Fruit fly (Drosophila melanogaster) whole organism, pupa: ENCODE measurements around the gene Srp68.
A peak's percentile ranks its signal among the peaks of the same experiment; 100 is the strongest.

Source experiments
- CG12605 ChIP-seq: fragments of 200-800 bp; sonication (Bioruptor generic); IDR thresholded peaks from 2 replicates; pipeline ENCODE4 v1.3.6; 2022; ENCODE audit warnings: missing biosample characterization, missing genetic modification characterization
- CG15710 ChIP-seq: fragments of 200-800 bp; sonication (Bioruptor generic); optimal IDR thresholded peaks from 2 replicates; lab custom pipeline; 2018; ENCODE audit warnings: missing biosample characterization, mild to moderate bottlenecking, missing genetic modification characterization, moderate library complexity
- CG32121 ChIP-seq: fragments of 200-800 bp; sonication (Bioruptor generic); IDR thresholded peaks from 2 replicates; pipeline ENCODE4 v1.3.6; 2022; ENCODE audit warnings: missing biosample characterization, missing genetic modification characterization
- CG34367 ChIP-seq: fragments of 200-800 bp; sonication (Bioruptor generic); optimal IDR thresholded peaks from 2 replicates; lab custom pipeline; 2018; ENCODE audit warnings: missing biosample characterization, mild to moderate bottlenecking, missing genetic modification characterization
- CG9948 ChIP-seq: fragments of 200-800 bp; sonication (Bioruptor generic); optimal IDR thresholded peaks from 2 replicates; lab custom pipeline; 2018; ENCODE audit warnings: missing biosample characterization, mild to moderate bottlenecking, missing genetic modification characterization, moderate library complexity
- EcR ChIP-seq: fragments of 200-800 bp; sonication (Bioruptor generic); optimal IDR thresholded peaks from 3 replicates; lab custom pipeline; 2019; ENCODE audit warnings: missing biosample characterization, missing genetic modification characterization, mild to moderate bottlenecking, moderate library complexity, missing genetic modification reagents
- Pif1A ChIP-seq: fragments of 200-800 bp; sonication (Bioruptor generic); optimal IDR thresholded peaks from 3 replicates; lab custom pipeline; 2016; ENCODE audit warnings: missing biosample characterization, missing genetic modification characterization
- fd96Ca ChIP-seq: fragments of 200-800 bp; sonication (Bioruptor generic); IDR thresholded peaks from 3 replicates; pipeline ENCODE4 v1.3.6; 2022; ENCODE audit warnings: missing biosample characterization, missing genetic modification characterization
- gl ChIP-seq: fragments of 200-800 bp; sonication (Bioruptor generic); optimal IDR thresholded peaks from 2 replicates; lab custom pipeline; 2018; ENCODE audit warnings: missing biosample characterization, mild to moderate bottlenecking, missing genetic modification characterization

DNA sequence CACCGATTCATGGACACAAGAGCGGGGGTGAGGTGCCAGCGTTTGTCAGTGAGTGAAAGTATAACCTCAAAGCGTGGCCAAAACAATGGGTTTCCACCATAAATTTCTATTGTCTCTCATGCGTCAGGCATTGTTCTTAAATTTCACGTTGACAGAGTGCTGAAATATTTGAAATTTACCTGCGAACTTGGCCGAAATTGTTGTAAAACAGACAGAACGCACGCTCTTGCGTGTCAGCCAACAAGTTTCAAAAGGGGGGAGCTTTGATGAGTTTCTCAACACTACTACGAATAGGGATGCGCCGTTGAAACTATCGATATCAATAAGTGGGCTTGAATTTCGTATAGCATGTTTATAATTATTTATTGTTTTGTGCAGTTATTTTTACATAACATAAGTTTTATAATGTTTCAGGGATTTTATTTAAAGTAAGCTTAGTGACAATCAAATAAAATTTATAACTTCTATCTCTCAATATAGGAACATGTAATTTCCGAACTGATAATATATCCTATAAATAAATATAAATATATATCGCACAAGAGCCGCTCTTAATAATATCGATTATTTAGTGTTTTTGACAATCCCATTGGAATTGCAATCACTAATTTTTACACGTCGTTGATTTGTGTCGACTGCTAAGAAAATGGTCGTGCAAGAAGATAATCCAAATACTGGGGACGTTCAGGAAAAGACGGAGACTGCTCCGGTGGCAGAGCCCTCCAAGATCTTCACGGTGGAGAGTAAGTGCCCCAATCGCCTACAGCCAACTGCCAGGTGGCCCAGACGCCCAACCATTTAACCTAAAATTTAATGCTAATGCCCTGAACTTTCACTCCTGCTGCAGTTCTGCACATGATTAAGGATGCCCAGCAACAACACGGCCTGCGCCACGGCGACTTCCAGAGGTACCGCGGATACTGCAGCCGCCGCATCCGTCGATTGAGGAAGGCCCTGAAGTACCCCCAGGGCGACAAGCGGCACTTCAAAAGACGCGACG is at the start of gene Srp68, which contains the start of gene pix:
- TF ChIP-seq CG12605 (GFP tag; lab: Robert Waterston, UW) (0 out of 2 replicates have a peak, but pooled peaks have one; percentile 25), CG32121 (GFP tag; lab: Robert Waterston, UW) (peak; percentile 30; the same call in 1 of the 2 replicates), EcR (GFP tag; lab: Kevin White, UChicago) (no peak), CG34367 (tag; lab: Kevin White, UChicago) (no peak), gl (tag; lab: Kevin White, UChicago) (no peak), fd96Ca (GFP tag; lab: Robert Waterston, UW) (peak; percentile 59; the same call in 1 of the 3 replicates), Pif1A (GFP tag; lab: Kevin White, UChicago) (no peak), CG15710 (peak; percentile 65), CG9948 (tag; lab: Kevin White, UChicago) (peak; percentile 47)
